Worm (Caenorhabditis elegans): ENCODE measurements around the gene pat-2.

DNA sequence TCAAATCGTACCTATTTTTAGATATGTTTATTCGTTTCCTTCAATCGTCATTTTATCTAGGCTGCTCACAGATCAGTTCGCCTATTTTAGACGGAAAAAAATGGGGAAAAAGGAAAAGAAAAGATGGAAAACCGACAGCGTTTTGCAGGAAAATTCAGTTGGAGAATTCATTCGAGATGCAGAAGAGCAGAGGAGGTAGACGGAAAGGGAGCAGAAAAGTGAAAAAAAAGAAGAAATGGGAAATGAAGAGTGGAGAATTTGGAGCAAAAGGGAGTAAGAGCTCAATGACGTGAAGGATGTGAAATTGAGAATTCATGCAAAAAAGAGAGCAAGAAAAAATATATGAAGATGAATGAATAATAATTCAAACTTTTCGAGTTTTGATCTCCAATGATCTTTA is 34.2 kb upstream of the pat-2 start:
- TF ChIP-seq ces-1 (GFP tag; optimal IDR thresholded peaks at IDR 0.05) (no peak), lin-39 (tag; optimal IDR thresholded peaks at IDR 0.05) (no peak), egl-27 (tag; optimal IDR thresholded peaks at IDR 0.05) (no peak), ceh-82 (tag; optimal IDR thresholded peaks at IDR 0.05) (no peak), zag-1 (tag; optimal IDR thresholded peaks at IDR 0.05) (no peak), nhr-41 (GFP tag; IDR thresholded peaks at IDR 0.05) (no peak), lsy-2 (tag; optimal IDR thresholded peaks at IDR 0.05) (no peak), unc-62 (GFP tag; optimal IDR thresholded peaks at IDR 0.05 in 1 of 2) (no peak), unc-62 (tag; optimal IDR thresholded peaks at IDR 0.05) (no peak), F10B5.3 (tag; optimal IDR thresholded peaks at IDR 0.05) (no peak), ceh-32 (tag; optimal IDR thresholded peaks at IDR 0.05; ENCODE audit: poor library complexity) (no peak), cey-2 (tag; optimal IDR thresholded peaks at IDR 0.05; ENCODE audit: borderline replicate concordance, insufficient read depth) (no peak), snpc-4 (tag; optimal IDR thresholded peaks at IDR 0.05) (no peak)

Data from whole organism, L4 larva.